Fruit fly (Drosophila melanogaster) whole organism, embryonic: ENCODE data around the gene CG4957.

ENCODE experiments used
- Atf-2 ChIP-seq: fragments of 200-800 bp; sonication (Bioruptor generic); optimal IDR thresholded peaks from 2 replicates; lab custom pipeline; 2016; ENCODE audit warnings: missing biosample characterization, missing genetic modification characterization
- Atf3 ChIP-seq: fragments of 200-800 bp; sonication (Bioruptor generic); optimal IDR thresholded peaks from 3 replicates; lab custom pipeline; 2016; ENCODE audit warnings: missing biosample characterization, missing genetic modification characterization
- Awh ChIP-seq: fragments of 200-800 bp; sonication (Bioruptor generic); IDR thresholded peaks from 2 replicates; pipeline ENCODE4, ENCODE4 v1.3.6; 2022; ENCODE audit warnings: missing biosample characterization, missing genetic modification characterization
- B-H2 ChIP-seq: fragments of 200-800 bp; sonication (Bioruptor generic); optimal IDR thresholded peaks from 2 replicates; lab custom pipeline; 2018; ENCODE audit warnings: missing biosample characterization, mild to moderate bottlenecking, missing genetic modification characterization
- CG10565 ChIP-seq: fragments of 200-800 bp; sonication (Bioruptor generic); optimal IDR thresholded peaks from 3 replicates; lab custom pipeline; 2016; ENCODE audit warnings: missing biosample characterization, mild to moderate bottlenecking, missing genetic modification characterization
- CG11093 ChIP-seq: fragments of 200-800 bp; sonication (Bioruptor generic); IDR thresholded peaks from 3 replicates; pipeline ENCODE4 v1.3.6; 2022; ENCODE audit warnings: missing biosample characterization, missing genetic modification characterization
- CG12299 ChIP-seq: fragments of 200-800 bp; sonication (Bioruptor generic); optimal IDR thresholded peaks from 2 replicates; lab custom pipeline; 2018; ENCODE audit warnings: missing biosample characterization, mild to moderate bottlenecking, missing genetic modification characterization
- CG13424 ChIP-seq: fragments of 200-800 bp; sonication (Bioruptor generic); optimal IDR thresholded peaks from 2 replicates; lab custom pipeline; 2019; ENCODE audit warnings: missing biosample characterization, mild to moderate bottlenecking, missing genetic modification characterization, moderate library complexity
- CG13894 ChIP-seq: fragments of 200-800 bp; sonication (Bioruptor generic); optimal IDR thresholded peaks from 3 replicates; lab custom pipeline; 2018; ENCODE audit warnings: missing biosample characterization, mild to moderate bottlenecking, missing genetic modification characterization, moderate library complexity
- CG1647 ChIP-seq: fragments of 200-800 bp; sonication (Bioruptor generic); optimal IDR thresholded peaks from 3 replicates; lab custom pipeline; 2016; ENCODE audit warnings: missing biosample characterization, missing genetic modification characterization
- CG17829 ChIP-seq: fragments of 200-800 bp; optimal IDR thresholded peaks from 2 replicates; lab custom pipeline; 2019; ENCODE audit warnings: missing biosample characterization, mild to moderate bottlenecking, missing genetic modification characterization, moderate library complexity
- CG1832 ChIP-seq: fragments of 200-800 bp; sonication (Bioruptor generic); optimal IDR thresholded peaks from 2 replicates; lab custom pipeline; 2017; ENCODE audit warnings: missing biosample characterization, mild to moderate bottlenecking, missing genetic modification characterization, inconsistent platforms
- CG18476 ChIP-seq: fragments of 200-800 bp; sonication (Bioruptor generic); optimal IDR thresholded peaks from 2 replicates; lab custom pipeline; 2016; ENCODE audit warnings: missing biosample characterization, mild to moderate bottlenecking, missing genetic modification characterization
- CG2120 ChIP-seq: fragments of 200-800 bp; sonication (Bioruptor generic); optimal IDR thresholded peaks from 3 replicates; lab custom pipeline; 2016; ENCODE audit warnings: missing biosample characterization, missing genetic modification characterization
- CG2129 ChIP-seq: fragments of 200-800 bp; sonication (Bioruptor generic); IDR thresholded peaks from 2 replicates; pipeline ENCODE4 v1.3.6; 2022; ENCODE audit warnings: missing biosample characterization, missing genetic modification characterization; ENCODE audit not compliant: partially characterized antibody
- CG32772 ChIP-seq: fragments of 200-800 bp; sonication (Bioruptor generic); IDR thresholded peaks from 2 replicates; pipeline ENCODE4 v1.3.6; 2022; ENCODE audit warnings: missing biosample characterization, missing genetic modification characterization
- CG34422 ChIP-seq: fragments of 200-800 bp; sonication (Bioruptor generic); IDR thresholded peaks from 3 replicates; pipeline ENCODE4 v1.3.6; 2022; ENCODE audit warnings: missing biosample characterization, missing genetic modification characterization
- CG3995 ChIP-seq: fragments of 200-800 bp; sonication (Bioruptor generic); optimal IDR thresholded peaks from 3 replicates; lab custom pipeline; 2016; ENCODE audit warnings: missing biosample characterization, missing genetic modification characterization
- CG4730 ChIP-seq: fragments of 200-800 bp; sonication (Bioruptor generic); IDR thresholded peaks from 2 replicates; pipeline ENCODE4 v1.3.6; 2022; ENCODE audit warnings: missing biosample characterization, missing genetic modification characterization
- CG6254 ChIP-seq: fragments of 200-800 bp; sonication (Bioruptor generic); optimal IDR thresholded peaks from 3 replicates; lab custom pipeline; 2017; ENCODE audit warnings: mild to moderate bottlenecking, missing biosample characterization, missing genetic modification reagents, missing genetic modification characterization
- CG6854 ChIP-seq: fragments of 200-800 bp; sonication (Bioruptor generic); optimal IDR thresholded peaks from 3 replicates; lab custom pipeline; 2017; ENCODE audit warnings: missing biosample characterization, mild to moderate bottlenecking, missing genetic modification characterization
- CG7928 ChIP-seq: fragments of 200-800 bp; sonication (Bioruptor generic); optimal IDR thresholded peaks from 2 replicates; lab custom pipeline; 2017; ENCODE audit warnings: missing biosample characterization, mild to moderate bottlenecking, missing genetic modification characterization
- Ets97D ChIP-seq: fragments of 200-800 bp; sonication (Bioruptor generic); optimal IDR thresholded peaks from 3 replicates; lab custom pipeline; 2016; ENCODE audit warnings: missing biosample characterization, missing genetic modification characterization
- HLH3B ChIP-seq: fragments of 200-800 bp; sonication (Bioruptor generic); IDR thresholded peaks from 2 replicates; pipeline ENCODE4 v1.3.6; 2022; ENCODE audit warnings: missing biosample characterization, missing genetic modification characterization
- Kr ChIP-seq: fragments of 200-800 bp; sonication (Bioruptor generic); optimal IDR thresholded peaks from 2 replicates; lab custom pipeline; 2017; ENCODE audit warnings: missing biosample characterization, mild to moderate bottlenecking, missing genetic modification characterization
- NK7.1 ChIP-seq: fragments of 200-800 bp; sonication (Bioruptor generic); optimal IDR thresholded peaks from 3 replicates; lab custom pipeline; 2016; ENCODE audit warnings: missing biosample characterization, missing genetic modification characterization
- Nf-YA ChIP-seq: fragments of 200-800 bp; sonication (Bioruptor generic); IDR thresholded peaks from 2 replicates; pipeline ENCODE4 v1.3.6; 2022; ENCODE audit warnings: missing biosample characterization, missing genetic modification characterization
- TFAM ChIP-seq: fragments of 200-800 bp; sonication (Bioruptor generic); optimal IDR thresholded peaks from 2 replicates; lab custom pipeline; 2017; ENCODE audit warnings: missing biosample characterization, missing genetic modification characterization, inconsistent platforms
- ac ChIP-seq: fragments of 200-800 bp; sonication (Bioruptor generic); optimal IDR thresholded peaks from 3 replicates; lab custom pipeline; 2017; ENCODE audit warnings: missing biosample characterization, mild to moderate bottlenecking, missing genetic modification characterization
- ash1 ChIP-seq: fragments of 200-800 bp; sonication (Bioruptor generic); optimal IDR thresholded peaks from 2 replicates; lab custom pipeline; 2018; ENCODE audit warnings: missing biosample characterization, mild to moderate bottlenecking, missing genetic modification characterization
- bbx ChIP-seq: fragments of 200-800 bp; sonication (Bioruptor generic); IDR thresholded peaks from 2 replicates; pipeline ENCODE4 v1.3.6; 2022; ENCODE audit warnings: missing biosample characterization, missing genetic modification characterization; ENCODE audit not compliant: partially characterized antibody
- bigmax ChIP-seq: fragments of 200-800 bp; sonication (Bioruptor generic); optimal IDR thresholded peaks from 2 replicates; lab custom pipeline; 2018; ENCODE audit warnings: missing biosample characterization, mild to moderate bottlenecking, missing genetic modification characterization
- bsh ChIP-seq, 2 experiments: fragments of 200-800 bp; sonication (Bioruptor generic); optimal IDR thresholded peaks; 2 replicates each; lab custom pipeline; 2017 to 2018; ENCODE audit warnings: mild to moderate bottlenecking in 2 of 2, missing biosample characterization in 2 of 2, missing genetic modification characterization in 2 of 2, moderate library complexity in 1 of 2
- chm ChIP-seq: fragments of 200-800 bp; sonication (Bioruptor generic); IDR thresholded peaks from 2 replicates; pipeline ENCODE4 v1.3.6; 2022; ENCODE audit warnings: missing biosample characterization, missing genetic modification characterization
- ems ChIP-seq: fragments of 200-800 bp; sonication (Bioruptor generic); optimal IDR thresholded peaks from 3 replicates; lab custom pipeline; 2016; ENCODE audit warnings: missing biosample characterization, missing genetic modification characterization
- ewg ChIP-seq: fragments of 200-800 bp; sonication (Bioruptor generic); optimal IDR thresholded peaks from 3 replicates; lab custom pipeline; 2017; ENCODE audit warnings: mild to moderate bottlenecking, missing biosample characterization, missing genetic modification reagents, missing genetic modification characterization
- exex ChIP-seq: fragments of 200-800 bp; sonication (Bioruptor generic); optimal IDR thresholded peaks from 4 replicates; lab custom pipeline; 2018; ENCODE audit warnings: missing biosample characterization, mild to moderate bottlenecking, missing genetic modification characterization, moderate library complexity
- ftz-f1 ChIP-seq: fragments of 200-800 bp; sonication (Bioruptor generic); optimal IDR thresholded peaks from 2 replicates; lab custom pipeline; 2016; ENCODE audit warnings: missing biosample characterization, missing genetic modification characterization
- gsb ChIP-seq: fragments of 200-800 bp; sonication (Bioruptor generic); IDR thresholded peaks from 2 replicates; pipeline ENCODE4 v1.3.6; 2022; ENCODE audit warnings: missing biosample characterization, missing genetic modification characterization
- insv ChIP-seq, 2 experiments: fragments of 200-800 bp; sonication (Bioruptor generic); optimal IDR thresholded peaks; 3 replicates each; lab custom pipeline; 2016 to 2018; ENCODE audit warnings: missing biosample characterization in 2 of 2, missing genetic modification characterization in 2 of 2
- jigr1 ChIP-seq: fragments of 200-800 bp; sonication (Bioruptor generic); IDR thresholded peaks from 3 replicates; pipeline ENCODE4 v1.3.6; 2022; ENCODE audit warnings: missing biosample characterization, missing genetic modification characterization
- nau ChIP-seq: fragments of 200-800 bp; sonication (Bioruptor generic); optimal IDR thresholded peaks from 3 replicates; lab custom pipeline; 2017; ENCODE audit warnings: missing biosample characterization, mild to moderate bottlenecking, missing genetic modification characterization, missing genetic modification reagents
- nerfin-2 ChIP-seq: fragments of 200-800 bp; sonication (Bioruptor generic); IDR thresholded peaks from 2 replicates; pipeline ENCODE4 v1.3.6; 2022; ENCODE audit warnings: missing biosample characterization, missing genetic modification characterization; ENCODE audit not compliant: partially characterized antibody
- onecut ChIP-seq: fragments of 200-800 bp; sonication (Bioruptor generic); IDR thresholded peaks from 2 replicates; pipeline ENCODE4 v1.3.6; 2022; ENCODE audit warnings: missing biosample characterization, missing genetic modification characterization
- repo ChIP-seq: fragments of 200-800 bp; sonication (Bioruptor generic); optimal IDR thresholded peaks from 2 replicates; lab custom pipeline; 2016; ENCODE audit warnings: missing biosample characterization, missing genetic modification characterization
- scrt ChIP-seq: fragments of 200-800 bp; sonication (Bioruptor generic); optimal IDR thresholded peaks from 2 replicates; lab custom pipeline; 2018; ENCODE audit warnings: missing biosample characterization, mild to moderate bottlenecking, missing genetic modification characterization, moderate library complexity
- slbo ChIP-seq: fragments of 200-800 bp; sonication (Bioruptor generic); IDR thresholded peaks from 2 replicates; pipeline ENCODE4 v1.3.6; 2022; ENCODE audit warnings: missing biosample characterization, missing genetic modification characterization
- sob ChIP-seq: fragments of 200-800 bp; sonication (Bioruptor generic); IDR thresholded peaks from 2 replicates; pipeline ENCODE4 v1.3.6; 2022; ENCODE audit warnings: missing biosample characterization, missing genetic modification characterization
- sug ChIP-seq: fragments of 200-800 bp; optimal IDR thresholded peaks from 2 replicates; lab custom pipeline; 2019; ENCODE audit warnings: missing biosample characterization, mild to moderate bottlenecking, missing genetic modification characterization, moderate library complexity
- trh ChIP-seq: fragments of 200-800 bp; sonication (Bioruptor generic); optimal IDR thresholded peaks from 2 replicates; lab custom pipeline; 2016; ENCODE audit warnings: missing biosample characterization, missing genetic modification characterization
- ttk ChIP-seq: fragments of 200-800 bp; sonication (Bioruptor generic); IDR thresholded peaks from 2 replicates; pipeline ENCODE4 v2.1.2; 2022; ENCODE audit warnings: missing biosample characterization, missing genetic modification characterization

Gene CG4957

DNA sequence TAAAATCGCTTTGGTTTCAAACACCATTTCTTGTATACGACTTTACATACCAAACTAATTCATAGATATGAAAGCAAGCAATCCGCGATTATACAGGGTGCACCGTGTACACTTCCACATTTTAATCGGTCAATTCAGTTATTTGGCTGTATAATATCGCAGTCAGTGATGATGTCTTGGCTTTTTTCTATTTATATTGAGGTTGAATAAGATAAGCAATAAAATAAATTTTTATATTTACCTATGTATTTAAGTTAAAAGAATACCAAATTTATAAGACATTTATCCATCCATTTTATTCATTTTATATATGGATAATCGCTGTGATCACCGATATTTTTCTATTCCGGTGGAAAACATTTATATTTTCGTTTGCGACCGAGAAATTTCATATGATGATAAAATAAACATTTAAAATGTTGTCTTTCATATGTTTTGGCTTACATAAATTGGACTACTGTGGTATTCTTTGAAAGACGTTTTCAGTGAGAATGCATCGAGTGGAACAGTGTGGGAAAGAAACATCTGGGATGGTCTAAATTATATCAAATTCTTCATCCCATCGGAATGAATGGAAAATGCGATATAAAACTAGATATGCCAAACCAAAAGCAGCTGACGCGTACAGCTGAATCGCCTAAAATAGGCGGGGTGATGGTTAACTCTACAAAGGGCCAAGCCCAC lies 41.8 kb upstream of the CG4957 start, which contains the start of gene CG5708 (continued):
- no peak for TF ChIP-seq Awh (GFP tag; lab: Robert Waterston, UW)
- TF ChIP-seq NK7.1 (GFP tag; lab: Kevin White, UChicago): no peak
- no peak for TF ChIP-seq CG11093 (GFP tag; lab: Robert Waterston, UW)
- no peak for TF ChIP-seq nerfin-2 (GFP tag; lab: Robert Waterston, UW)
- TF ChIP-seq ewg (GFP tag; lab: Kevin White, UChicago): no peak
- TF ChIP-seq scrt: no peak
- TF ChIP-seq ash1: no peak
- TF ChIP-seq CG10565 (GFP tag; lab: Kevin White, UChicago): no peak
- TF ChIP-seq Nf-YA: no peak
- TF ChIP-seq CG3995 (GFP tag; lab: Kevin White, UChicago): peak; percentile 52
- TF ChIP-seq bsh (GFP tag; optimal IDR thresholded peaks at IDR 0.05; lab: Kevin White, UChicago): no peak
- TF ChIP-seq CG7928 (GFP tag; lab: Kevin White, UChicago): no peak
- no peak for TF ChIP-seq Ets97D (GFP tag; lab: Kevin White, UChicago)
- no peak for TF ChIP-seq TFAM
- TF ChIP-seq CG18476 (GFP tag; lab: Kevin White, UChicago): no peak
- TF ChIP-seq insv (GFP tag; optimal IDR thresholded peaks at IDR 0.05; lab: Kevin White, UChicago): no peak
- peak; percentile 35 for TF ChIP-seq CG17829 (tag; lab: Kevin White, UChicago)
- peak; percentile 73 for TF ChIP-seq slbo
- TF ChIP-seq HLH3B: no peak
- peak; percentile 37 for TF ChIP-seq CG2120
- TF ChIP-seq B-H2 (GFP tag; lab: Kevin White, UChicago): peak; percentile 35
- TF ChIP-seq CG32772: no peak
- TF ChIP-seq gsb: no peak
- TF ChIP-seq CG6854 (GFP tag; lab: Kevin White, UChicago): no peak
- peak; percentile 40 for TF ChIP-seq exex (tag; lab: Kevin White, UChicago)
- no peak for TF ChIP-seq jigr1 (GFP tag; lab: Robert Waterston, UW)
- TF ChIP-seq Kr (GFP tag; lab: Kevin White, UChicago): no peak
- TF ChIP-seq Atf3 (GFP tag; lab: Kevin White, UChicago): no peak
- TF ChIP-seq repo (GFP tag; lab: Kevin White, UChicago): no peak
- TF ChIP-seq bigmax (GFP tag; lab: Kevin White, UChicago): no peak
- no peak for TF ChIP-seq Atf-2 (GFP tag; lab: Kevin White, UChicago)
- TF ChIP-seq CG4730 (GFP tag; lab: Robert Waterston, UW): no peak
- peak; percentile 34 for TF ChIP-seq CG13424 (tag; lab: Kevin White, UChicago)
- no peak; the same call in 1 of the 2 replicates for TF ChIP-seq onecut (GFP tag; lab: Robert Waterston, UW)
- no peak for TF ChIP-seq CG13894 (tag; lab: Kevin White, UChicago)
- no peak for TF ChIP-seq CG1832
- no peak for TF ChIP-seq ac
- TF ChIP-seq CG1647 (GFP tag; lab: Kevin White, UChicago): no peak
- TF ChIP-seq ftz-f1 (GFP tag; lab: Kevin White, UChicago): no peak
- TF ChIP-seq ttk (GFP tag; lab: Robert Waterston, UW): no peak
- peak; percentile 99 for TF ChIP-seq CG6254 (GFP tag; lab: Kevin White, UChicago)
- TF ChIP-seq sug: peak; percentile 15
- TF ChIP-seq sob (GFP tag; lab: Robert Waterston, UW): 0 out of 2 replicates have a peak, but pooled peaks have one; percentile 39
- TF ChIP-seq ems (GFP tag; lab: Kevin White, UChicago): no peak
- no peak for TF ChIP-seq nau (GFP tag; lab: Kevin White, UChicago)
- TF ChIP-seq CG12299 (tag; lab: Kevin White, UChicago): no peak
- no peak for TF ChIP-seq CG34422 (GFP tag; lab: Robert Waterston, UW)
- TF ChIP-seq trh (GFP tag; lab: Kevin White, UChicago): no peak
- no peak for TF ChIP-seq chm
- TF ChIP-seq bbx (GFP tag; lab: Robert Waterston, UW): no peak
- TF ChIP-seq CG2129 (GFP tag; lab: Robert Waterston, UW): no peak
